Worm (Caenorhabditis elegans) whole organism, L1 larva: ENCODE measurements around the gene fbxa-79.

Source experiments
- efl-1 ChIP-seq, 4 experiments: fragments of 150-350 bp; optimal IDR thresholded peaks in 3 of 4; peaks in 1 of 4; 1 replicate in 1 of 4; 2 replicates in 3 of 4; lab custom pipeline; 2014; ENCODE audit warnings: missing biosample characterization in 2 of 4, missing genetic modification characterization in 2 of 4, missing genetic modification reagents in 2 of 4
- fkh-10 ChIP-seq: sonication (generic microtip); optimal IDR thresholded peaks from 2 replicates; lab custom pipeline; 2017; ENCODE audit warnings: missing biosample characterization, missing genetic modification reagents, missing genetic modification characterization
- fos-1 ChIP-seq: fragments of 150-350 bp; optimal IDR thresholded peaks from 2 replicates; lab custom pipeline; 2014; ENCODE audit warnings: missing biosample characterization, missing genetic modification characterization
- nhr-11 ChIP-seq: fragments of 150-350 bp; optimal IDR thresholded peaks from 2 replicates; lab custom pipeline; 2014; ENCODE audit warnings: missing biosample characterization, missing genetic modification characterization
- nhr-12 ChIP-seq: sonication (generic microtip); optimal IDR thresholded peaks from 2 replicates; lab custom pipeline; 2017; ENCODE audit warnings: missing biosample characterization, missing genetic modification characterization
- nhr-77 ChIP-seq: fragments of 150-350 bp; optimal IDR thresholded peaks from 2 replicates; lab custom pipeline; 2014; ENCODE audit warnings: missing biosample characterization, missing genetic modification characterization
- rnt-1 ChIP-seq: sonication (generic microtip); optimal IDR thresholded peaks from 2 replicates; lab custom pipeline; 2016; ENCODE audit warnings: mild to moderate bottlenecking, missing genetic modification characterization, moderate library complexity, missing compliant biosample characterization
- sox-4 ChIP-seq: sonication (generic microtip); optimal IDR thresholded peaks from 2 replicates; lab custom pipeline; 2016; ENCODE audit warnings: missing genetic modification characterization, missing compliant biosample characterization
- ztf-4 ChIP-seq: fragments of 150-350 bp; optimal IDR thresholded peaks from 2 replicates; lab custom pipeline; 2014; ENCODE audit warnings: missing biosample characterization, missing genetic modification characterization

- TF ChIP-seq fos-1, result no peak
- no peak for TF ChIP-seq rnt-1 (tag; lab: Kevin White, UChicago)
- no peak for TF ChIP-seq nhr-12
- no peak for TF ChIP-seq fkh-10 (GFP tag; lab: Kevin White, UChicago)
- no peak for TF ChIP-seq sox-4 (tag; lab: Kevin White, UChicago)
- no peak for TF ChIP-seq nhr-77
- no peak for TF ChIP-seq nhr-11 (tag; lab: Kevin White, UChicago)
- TF ChIP-seq ztf-4 (tag; lab: Kevin White, UChicago), result no peak
- TF ChIP-seq efl-1 (optimal IDR thresholded peaks at IDR 0.05; lab: Kevin White, UChicago), result no peak
- peak in 1 of 2 experiments; percentile 51 for TF ChIP-seq efl-1 (GFP tag; optimal IDR thresholded peaks at IDR 0.05 in 1 of 2; lab: Kevin White, UChicago)
These were observed 761 bp downstream of the fbxa-79 start for ce11 chrIII:1307333-1307732.
